Worm (Caenorhabditis elegans): ENCODE results near the gene D1086.1.

The D1086.1 gene

ce11 chrV:14055097-14055496 lies 43.6 kb upstream of the D1086.1 start (continued):
- TF ChIP-seq F39B2.1 (GFP tag; IDR thresholded peaks at IDR 0.05) (0 out of 2 replicates have a peak, but pooled peaks have one; percentile 42), F57C9.4 (tag; optimal IDR thresholded peaks at IDR 0.05) (peak; percentile 87), Y53G8AR.9 (GFP tag; conservative IDR thresholded peaks at IDR 0.05) (peak; percentile 97), Y56A3A.18 (GFP tag; IDR thresholded peaks at IDR 0.05) (peak; percentile 93), nhr-80 (tag; optimal IDR thresholded peaks at IDR 0.05) (peak; percentile 75), hmg-1.2 (GFP tag; IDR thresholded peaks at IDR 0.05) (peak; percentile 96), sea-2 (GFP tag; IDR thresholded peaks at IDR 0.05) (peak; percentile 93)

- no peak for TF ChIP-seq lin-35 (GFP tag; optimal IDR thresholded peaks at IDR 0.05)
- no peak for TF ChIP-seq rec-8 (tag; optimal IDR thresholded peaks at IDR 0.05)
- no peak for TF ChIP-seq T07F8.4 (tag; optimal IDR thresholded peaks at IDR 0.05)
- TF ChIP-seq ama-1 (optimal IDR thresholded peaks at IDR 0.05), result no peak
- TF ChIP-seq ama-1 (GFP tag; optimal IDR thresholded peaks at IDR 0.05), result no peak
- no peak for TF ChIP-seq attf-6 (GFP tag; IDR thresholded peaks at IDR 0.05)
- no peak for TF ChIP-seq F57A8.1 (GFP tag; optimal IDR thresholded peaks at IDR 0.05)
- TF ChIP-seq athp-1 (tag; optimal IDR thresholded peaks at IDR 0.05), result no peak
Measured at ce11 chrV:14057540-14057939, 41.1 kb upstream of the D1086.1 start, which contains the start of gene F58D12.3. F58D12.3 (plus strand) TSS chrV:14057840.

- TF ChIP-seq ztf-25 (GFP tag; IDR thresholded peaks at IDR 0.05) (no peak), lag-1 (GFP tag; IDR thresholded peaks at IDR 0.05) (no peak), lin-26 (GFP tag; IDR thresholded peaks at IDR 0.05) (no peak), lir-1 (GFP tag; conservative IDR thresholded peaks at IDR 0.05) (no peak), nfyb-1 (GFP tag; IDR thresholded peaks at IDR 0.05) (no peak)
Measured at ce11 chrV:14063980-14064379, 34.7 kb upstream of the D1086.1 start.

- no peak for TF ChIP-seq rcor-1 (GFP tag; IDR thresholded peaks at IDR 0.05)
- TF ChIP-seq rpc-1 (optimal IDR thresholded peaks at IDR 0.05), result no peak
- no peak for TF ChIP-seq rpc-1 (tag; optimal IDR thresholded peaks at IDR 0.05)
- no peak for TF ChIP-seq B0336.3 (GFP tag; IDR thresholded peaks at IDR 0.05)
- TF ChIP-seq mxl-1 (tag; optimal IDR thresholded peaks at IDR 0.05), result no peak
Measured at ce11 chrV:14064422-14064821, 34.2 kb upstream of the D1086.1 start, which contains the start of gene D1086.21. D1086.21 (plus strand) TSS chrV:14064722.

ce11 chrV:14067816-14068296 lies 30.8 kb upstream of the D1086.1 start, which contains the start of gene D1086.17:
D1086.17 (plus strand) TSS chrV:14067866.
- TF ChIP-seq ets-4 (GFP tag; optimal IDR thresholded peaks at IDR 0.05) (no peak), let-526 (GFP tag; IDR thresholded peaks at IDR 0.05) (no peak), lin-35 (GFP tag; optimal IDR thresholded peaks at IDR 0.05) (no peak), F23B12.7 (tag; optimal IDR thresholded peaks at IDR 0.05; ENCODE audit: insufficient read depth) (no peak), ceh-27 (GFP tag; optimal IDR thresholded peaks at IDR 0.05) (no peak), madf-10 (tag; optimal IDR thresholded peaks at IDR 0.05) (no peak), pha-4 (tag; optimal IDR thresholded peaks at IDR 0.05) (no peak), lsl-1 (GFP tag; optimal IDR thresholded peaks at IDR 0.05) (no peak), F57A8.1 (GFP tag; optimal IDR thresholded peaks at IDR 0.05) (no peak), chd-7 (tag; optimal IDR thresholded peaks at IDR 0.05) (no peak), atf-7 (tag; optimal IDR thresholded peaks at IDR 0.05) (no peak), ceh-40 (GFP tag; IDR thresholded peaks at IDR 0.05) (no peak), tlf-1 (GFP tag; optimal IDR thresholded peaks at IDR 0.05) (no peak), unc-130 (GFP tag; optimal IDR thresholded peaks at IDR 0.05) (no peak)

Data from whole organism, young adult.